Worm (Caenorhabditis elegans): ENCODE measurements around the gene R08C7.4.
A peak's percentile ranks its signal among the peaks of the same experiment; 100 is the strongest.
"Not testable (repeated sequence)": the region's sequence is repeated elsewhere in the genome, so short reads cannot be mapped to it uniquely, and the experiment has no call there.

Gene R08C7.4

ce11 chrIV:4434441-4435084, at the start of gene R08C7.4, which contains the start of gene R08C7.8:
R08C7.4 (plus strand) TSS chrIV:4435034.
R08C7.8 (minus strand) TSS chrIV:4434541.
- TF ChIP-seq Y5F2A.4 (GFP tag; optimal IDR thresholded peaks at IDR 0.05) (no peak), madf-5 (GFP tag; IDR thresholded peaks at IDR 0.05) (no peak), ceh-44 (GFP tag; IDR thresholded peaks at IDR 0.05) (no peak), madf-9 (GFP tag; conservative IDR thresholded peaks at IDR 0.05) (no peak), lin-15B (tag; optimal IDR thresholded peaks at IDR 0.05) (no peak), daf-19 (GFP tag; conservative IDR thresholded peaks at IDR 0.05) (no peak)

- TF ChIP-seq daf-16 (GFP tag; optimal IDR thresholded peaks at IDR 0.05) (no peak), daf-16 (tag; optimal IDR thresholded peaks at IDR 0.05) (peak; percentile 0), zfp-2 (tag; optimal IDR thresholded peaks at IDR 0.05) (no peak), dmd-9 (GFP tag; IDR thresholded peaks at IDR 0.05) (no peak), ctbp-1 (GFP tag; IDR thresholded peaks at IDR 0.05) (no peak), lir-3 (tag; optimal IDR thresholded peaks at IDR 0.05) (no peak), mxl-2 (GFP tag; conservative IDR thresholded peaks at IDR 0.05) (no peak), cey-2 (tag; optimal IDR thresholded peaks at IDR 0.05; ENCODE audit: borderline replicate concordance, insufficient read depth) (no peak), ceh-28 (tag; optimal IDR thresholded peaks at IDR 0.05) (peak; percentile 38), dve-1 (tag; optimal IDR thresholded peaks at IDR 0.05; ENCODE audit: insufficient read depth) (peak; percentile 5), lin-13 (GFP tag; optimal IDR thresholded peaks at IDR 0.05) (no peak), nhr-25 (tag; optimal IDR thresholded peaks at IDR 0.05; ENCODE audit: borderline replicate concordance, insufficient read depth) (no peak), nhr-41 (GFP tag; IDR thresholded peaks at IDR 0.05) (no peak), pqm-1 (tag; optimal IDR thresholded peaks at IDR 0.05) (peak; percentile 38), snpc-4 (tag; optimal IDR thresholded peaks at IDR 0.05) (no peak), daf-8 (GFP tag; IDR thresholded peaks at IDR 0.05) (no peak), tra-1 (GFP tag; IDR thresholded peaks at IDR 0.05) (no peak), unc-130 (GFP tag; optimal IDR thresholded peaks at IDR 0.05) (no peak), F26F4.8 (GFP tag; conservative IDR thresholded peaks at IDR 0.05) (no peak), ceh-62 (tag; optimal IDR thresholded peaks at IDR 0.05) (no peak), zip-2 (tag; optimal IDR thresholded peaks at IDR 0.05) (no peak), jun-1 (tag; optimal IDR thresholded peaks at IDR 0.05) (no peak), zag-1 (tag; optimal IDR thresholded peaks at IDR 0.05) (no peak), spr-3 (GFP tag; optimal IDR thresholded peaks at IDR 0.05) (no peak), zfp-3 (GFP tag; conservative IDR thresholded peaks at IDR 0.05) (no peak), nhr-11 (tag; optimal IDR thresholded peaks at IDR 0.05) (no peak), pha-4 (GFP tag; IDR thresholded peaks at IDR 0.05) (no peak), pha-4 (tag; optimal IDR thresholded peaks at IDR 0.05) (no peak), attf-4 (tag; optimal IDR thresholded peaks at IDR 0.05) (no peak), ztf-7 (tag; optimal IDR thresholded peaks at IDR 0.05) (no peak), snpc-1.2 (GFP tag; IDR thresholded peaks at IDR 0.05) (peak; percentile 25; the same call in 1 of the 2 replicates), php-3 (GFP tag; IDR thresholded peaks at IDR 0.05) (0 out of 2 replicates have a peak, but pooled peaks have one; percentile 13)
Observed at ce11 chrIV:4386351-4386750, 48.5 kb upstream of the R08C7.4 start, which contains the start of gene tald-1. tald-1 (plus strand) TSS chrIV:4386651.

ce11 chrIV:4388854-4389253, 46.0 kb upstream of the R08C7.4 start:
- 0 out of 2 replicates have a peak, but pooled peaks have one; percentile 43 for TF ChIP-seq nhr-42 (GFP tag; IDR thresholded peaks at IDR 0.05)
- TF ChIP-seq mdt-29 (GFP tag; IDR thresholded peaks at IDR 0.05), result peak; percentile 40; the same call in 1 of the 2 replicates
- 0 out of 2 replicates have a peak, but pooled peaks have one; percentile 30 for TF ChIP-seq mxl-2 (GFP tag; conservative IDR thresholded peaks at IDR 0.05)
- TF ChIP-seq ctbp-1 (GFP tag; IDR thresholded peaks at IDR 0.05), result peak; percentile 54; the same call in 1 of the 2 replicates
- TF ChIP-seq mes-2 (tag; optimal IDR thresholded peaks at IDR 0.05; ENCODE audit: poor library complexity, severe bottlenecking), result peak; percentile 24
- 0 out of 2 replicates have a peak, but pooled peaks have one; percentile 46 for TF ChIP-seq lim-7 (GFP tag; IDR thresholded peaks at IDR 0.05)
- peak; percentile 40 for TF ChIP-seq duxl-1 (tag; optimal IDR thresholded peaks at IDR 0.05; ENCODE audit: poor library complexity)
- TF ChIP-seq ama-1 (optimal IDR thresholded peaks at IDR 0.05), result peak; percentile 28
- TF ChIP-seq egl-43 (GFP tag; IDR thresholded peaks at IDR 0.05), result peak; percentile 5; the same call in 1 of the 2 replicates
- peak; percentile 38; the same call in 1 of the 2 replicates for TF ChIP-seq ceh-44 (GFP tag; IDR thresholded peaks at IDR 0.05)
- TF ChIP-seq pha-4 (GFP tag; IDR thresholded peaks at IDR 0.05), result peak; percentile 57
- not testable (repeated sequence) for TF ChIP-seq pha-4 (tag; optimal IDR thresholded peaks at IDR 0.05)
- peak; percentile 3 for TF ChIP-seq Y5F2A.4 (GFP tag; optimal IDR thresholded peaks at IDR 0.05)
- TF ChIP-seq lin-38 (GFP tag; IDR thresholded peaks at IDR 0.05), result peak; percentile 87
- TF ChIP-seq madf-5 (GFP tag; IDR thresholded peaks at IDR 0.05), result 0 out of 4 replicates have a peak, but pooled peaks of 1 of the 2 experiments have one; percentile 60
- TF ChIP-seq snpc-1.2 (GFP tag; IDR thresholded peaks at IDR 0.05), result peak; percentile 90
- peak; percentile 48; the same call in 1 of the 2 replicates for TF ChIP-seq zfp-3 (GFP tag; conservative IDR thresholded peaks at IDR 0.05)
- peak; percentile 79 for TF ChIP-seq Y48G9A.11 (GFP tag; IDR thresholded peaks at IDR 0.05)

Measured in whole organism, L4 larva.